Worm (Caenorhabditis elegans) whole organism, L1 larva: ENCODE data around the gene Y37D8A.29.

ENCODE experiments used
- C04F5.9 ChIP-seq: sonication (generic microtip); optimal IDR thresholded peaks from 2 replicates; lab custom pipeline; 2016; ENCODE audit warnings: missing genetic modification characterization, missing compliant biosample characterization
- C34B4.2 ChIP-seq: sonication (generic microtip); optimal IDR thresholded peaks from 2 replicates; lab custom pipeline; 2017; ENCODE audit warnings: mild to moderate bottlenecking, missing genetic modification characterization, missing compliant biosample characterization
- aha-1 ChIP-seq: fragments of 150-350 bp; optimal IDR thresholded peaks from 2 replicates; lab custom pipeline; 2014; ENCODE audit warnings: missing biosample characterization, missing genetic modification characterization
- ama-1 ChIP-seq: fragments of 150-350 bp; optimal IDR thresholded peaks from 2 replicates; lab custom pipeline; 2014
- ceh-8 ChIP-seq: fragments of 200-800 bp; sonication (Bioruptor generic); optimal IDR thresholded peaks from 2 replicates; lab custom pipeline; 2018; ENCODE audit warnings: mild to moderate bottlenecking, missing genetic modification characterization, moderate library complexity, missing compliant biosample characterization
- ceh-82 ChIP-seq, 3 experiments: fragments of 150-350 bp in 1 of 3; sonication (generic microtip) in 2 of 3; optimal IDR thresholded peaks; 2 replicates each; lab custom pipeline; 2014 to 2017; ENCODE audit warnings: missing biosample characterization in 3 of 3, missing genetic modification characterization in 3 of 3
- ceh-90 ChIP-seq: sonication (generic microtip); optimal IDR thresholded peaks from 2 replicates; lab custom pipeline; 2016; ENCODE audit warnings: missing genetic modification characterization, missing compliant biosample characterization
- ces-1 ChIP-seq: fragments of 150-350 bp; optimal IDR thresholded peaks from 2 replicates; lab custom pipeline; 2014; ENCODE audit warnings: missing biosample characterization, missing genetic modification reagents, missing genetic modification characterization
- efl-3 ChIP-seq: fragments of 200-800 bp; sonication (Bioruptor generic); optimal IDR thresholded peaks from 2 replicates; lab custom pipeline; 2018; ENCODE audit warnings: mild to moderate bottlenecking, missing genetic modification characterization, missing compliant biosample characterization
- egl-13 ChIP-seq: sonication (generic microtip); optimal IDR thresholded peaks from 2 replicates; lab custom pipeline; 2016; ENCODE audit warnings: missing genotype, missing genetic modification reagents, missing genetic modification characterization, missing compliant biosample characterization
- ets-5 ChIP-seq: fragments of 200-800 bp; sonication (Bioruptor generic); IDR thresholded peaks from 2 replicates; pipeline ENCODE4 v1.3.6; 2022; ENCODE audit warnings: missing genetic modification characterization, missing compliant biosample characterization
- fkh-10 ChIP-seq: sonication (generic microtip); optimal IDR thresholded peaks from 2 replicates; lab custom pipeline; 2017; ENCODE audit warnings: missing biosample characterization, missing genetic modification reagents, missing genetic modification characterization
- fkh-4 ChIP-seq: sonication (generic microtip); optimal IDR thresholded peaks from 2 replicates; lab custom pipeline; 2016; ENCODE audit warnings: missing compliant biosample characterization, missing genetic modification characterization, borderline replicate concordance
- hlh-17 ChIP-seq: fragments of 200-800 bp; sonication (Bioruptor generic); optimal IDR thresholded peaks from 2 replicates; lab custom pipeline; 2018; ENCODE audit warnings: missing genetic modification characterization, mild to moderate bottlenecking, missing compliant biosample characterization, moderate library complexity, borderline replicate concordance
- irx-1 ChIP-seq: sonication (generic microtip); optimal IDR thresholded peaks from 2 replicates; lab custom pipeline; 2016; ENCODE audit warnings: missing genetic modification characterization, missing compliant biosample characterization
- isw-1 ChIP-seq: fragments of 200-800 bp; sonication (Bioruptor generic); IDR thresholded peaks from 2 replicates; pipeline ENCODE4 v1.3.6; 2022; ENCODE audit warnings: missing genetic modification characterization, missing compliant biosample characterization
- lin-39 ChIP-seq: fragments of 150-350 bp; optimal IDR thresholded peaks from 2 replicates; lab custom pipeline; 2014; ENCODE audit warnings: missing biosample characterization, missing genetic modification reagents, missing genetic modification characterization
- lsy-2 ChIP-seq, 2 experiments: fragments of 150-350 bp; optimal IDR thresholded peaks; 2 replicates each; lab custom pipeline; 2014; ENCODE audit warnings: missing biosample characterization in 2 of 2, missing genetic modification characterization in 2 of 2
- mab-9 ChIP-seq: fragments of 200-800 bp; sonication (Bioruptor generic); IDR thresholded peaks from 2 replicates; pipeline ENCODE4 v1.3.6; 2022; ENCODE audit warnings: missing genetic modification reagents, missing genetic modification characterization, missing compliant biosample characterization
- mef-2 ChIP-seq: fragments of 150-350 bp; optimal IDR thresholded peaks from 2 replicates; lab custom pipeline; 2014; ENCODE audit warnings: missing biosample characterization, missing genetic modification characterization
- nhr-11 ChIP-seq: fragments of 150-350 bp; optimal IDR thresholded peaks from 2 replicates; lab custom pipeline; 2014; ENCODE audit warnings: missing biosample characterization, missing genetic modification characterization
- nhr-12 ChIP-seq: sonication (generic microtip); optimal IDR thresholded peaks from 2 replicates; lab custom pipeline; 2017; ENCODE audit warnings: missing biosample characterization, missing genetic modification characterization
- nhr-19 ChIP-seq: fragments of 200-800 bp; sonication (Bioruptor generic); conservative IDR thresholded peaks from 2 replicates; pipeline ENCODE4 v1.3.6; 2022; ENCODE audit warnings: missing genetic modification characterization, missing compliant biosample characterization
- nhr-47 ChIP-seq: sonication (generic microtip); optimal IDR thresholded peaks from 2 replicates; lab custom pipeline; 2016; ENCODE audit warnings: mild to moderate bottlenecking, missing genetic modification characterization, moderate library complexity, missing compliant biosample characterization
- nhr-85 ChIP-seq: sonication (generic microtip); peaks from one replicate; lab custom pipeline; 2016; ENCODE audit warnings: missing genetic modification characterization, inconsistent platforms, missing compliant biosample characterization
- pax-3 ChIP-seq: fragments of 200-800 bp; sonication (Bioruptor generic); optimal IDR thresholded peaks from 2 replicates; lab custom pipeline; 2018; ENCODE audit warnings: mild to moderate bottlenecking, missing genetic modification characterization, moderate library complexity, missing compliant biosample characterization
- pqm-1 ChIP-seq: sonication (generic microtip); optimal IDR thresholded peaks from 3 replicates; lab custom pipeline; 2017; ENCODE audit warnings: missing biosample characterization, missing genetic modification characterization
- skn-1 ChIP-seq: fragments of 150-350 bp; optimal IDR thresholded peaks from 2 replicates; lab custom pipeline; 2014; ENCODE audit warnings: missing biosample characterization, missing genetic modification characterization
- snpc-4 ChIP-seq: fragments of 150-350 bp; optimal IDR thresholded peaks from 2 replicates; lab custom pipeline; 2014; ENCODE audit warnings: missing biosample characterization, missing genetic modification characterization
- tlp-1 ChIP-seq: fragments of 150-350 bp; optimal IDR thresholded peaks from 2 replicates; lab custom pipeline; 2014; ENCODE audit warnings: missing biosample characterization, missing genetic modification characterization
- unc-30 ChIP-seq: sonication (generic microtip); optimal IDR thresholded peaks from 2 replicates; lab custom pipeline; 2017; ENCODE audit warnings: missing biosample characterization, missing genetic modification characterization
- unc-98 ChIP-seq: fragments of 200-800 bp; sonication (Bioruptor generic); IDR thresholded peaks from 2 replicates; pipeline ENCODE4 v1.3.6; 2022; ENCODE audit warnings: missing genetic modification characterization, missing compliant biosample characterization
- xbp-1 ChIP-seq: sonication (generic microtip); optimal IDR thresholded peaks from 2 replicates; lab custom pipeline; 2016; ENCODE audit warnings: missing genetic modification characterization, missing compliant biosample characterization
- zag-1 ChIP-seq: fragments of 150-350 bp; optimal IDR thresholded peaks from 2 replicates; lab custom pipeline; 2014; ENCODE audit warnings: missing biosample characterization, missing genetic modification characterization
- zip-4 ChIP-seq: fragments of 200-800 bp; sonication (Bioruptor generic); optimal IDR thresholded peaks from 2 replicates; lab custom pipeline; 2018; ENCODE audit warnings: mild to moderate bottlenecking, missing genetic modification characterization, moderate library complexity, missing compliant biosample characterization
- ztf-11 ChIP-seq, 2 experiments: sonication (generic microtip); optimal IDR thresholded peaks; 2 replicates each; lab custom pipeline; 2016 to 2017; ENCODE audit warnings: missing genetic modification characterization in 2 of 2, missing biosample characterization in 1 of 2, missing compliant biosample characterization in 1 of 2
- ztf-4 ChIP-seq: fragments of 150-350 bp; optimal IDR thresholded peaks from 2 replicates; lab custom pipeline; 2014; ENCODE audit warnings: missing biosample characterization, missing genetic modification characterization

Y37D8A.29 gene

DNA sequence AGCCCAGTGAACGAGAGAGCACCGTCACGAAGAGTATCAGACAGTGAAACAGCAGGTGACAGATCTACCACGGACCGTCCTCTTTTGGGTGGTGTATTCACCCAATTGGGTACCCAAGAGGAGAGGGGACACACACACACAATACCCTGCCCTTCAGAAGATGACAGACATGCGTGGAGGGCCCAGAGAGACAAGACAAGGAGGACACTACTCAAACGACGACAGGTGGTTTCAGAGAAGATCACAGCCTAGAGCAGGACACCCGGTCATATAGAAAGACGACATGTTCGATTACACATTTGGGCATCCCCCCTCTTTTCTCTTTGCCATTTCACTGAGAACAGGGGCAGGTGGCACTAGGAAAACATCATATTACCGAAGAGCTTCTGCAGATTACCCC lies 2.7 kb upstream of the Y37D8A.29 start:
- no peak for TF ChIP-seq zip-4 (GFP tag; lab: Kevin White, UChicago)
- TF ChIP-seq ztf-11 (tag; optimal IDR thresholded peaks at IDR 0.05; lab: Kevin White, UChicago) = peak in 1 of 2 experiments; percentile 56

- TF ChIP-seq fkh-10 (GFP tag; lab: Kevin White, UChicago) = peak; percentile 63
- TF ChIP-seq snpc-4 (tag; lab: Kevin White, UChicago) = no peak
These were observed 1.3 kb upstream of the Y37D8A.29 start for ce11 chrIII:12892767-12893166.

ce11 chrIII:12885153-12885552 lies 6.3 kb downstream of the Y37D8A.29 start:
- no peak for TF ChIP-seq zag-1 (tag; lab: Kevin White, UChicago)
- no peak for TF ChIP-seq skn-1
- no peak for TF ChIP-seq lin-39 (tag; lab: Kevin White, UChicago)
- TF ChIP-seq ceh-82 (tag; optimal IDR thresholded peaks at IDR 0.05; lab: Kevin White, UChicago) = no peak
- TF ChIP-seq tlp-1 (tag; lab: Kevin White, UChicago) = no peak
- no peak for TF ChIP-seq egl-13
- no peak for TF ChIP-seq nhr-85 (tag; lab: Kevin White, UChicago)
- TF ChIP-seq ztf-4 (tag; lab: Kevin White, UChicago) = no peak
- TF ChIP-seq mab-9 = no peak
- no peak for TF ChIP-seq efl-3
- no peak for TF ChIP-seq ces-1
- TF ChIP-seq, all 84 proteins: peak for 0

ce11 chrIII:12880704-12881103 lies 10.8 kb downstream of the Y37D8A.29 start:
- TF ChIP-seq ama-1 (lab: Kevin White, UChicago) (no peak), ets-5 (GFP tag; lab: Robert Waterston, UW) (no peak), lin-39 (tag; lab: Kevin White, UChicago) (no peak), nhr-19 (no peak), ztf-4 (tag; lab: Kevin White, UChicago) (no peak), unc-98 (GFP tag; lab: Robert Waterston, UW) (no peak), hlh-17 (GFP tag; lab: Kevin White, UChicago) (no peak), pax-3 (tag; lab: Kevin White, UChicago) (no peak), xbp-1 (tag; lab: Kevin White, UChicago) (no peak), mef-2 (tag; lab: Kevin White, UChicago) (no peak), ceh-90 (tag; lab: Kevin White, UChicago) (no peak), ztf-11 (tag; optimal IDR thresholded peaks at IDR 0.05; lab: Kevin White, UChicago) (no peak), nhr-47 (tag; lab: Kevin White, UChicago) (no peak), nhr-12 (tag; lab: Kevin White, UChicago) (no peak)

- 0 out of 2 replicates have a peak, but pooled peaks have one; percentile 13 for TF ChIP-seq unc-98 (GFP tag; lab: Robert Waterston, UW)
- TF ChIP-seq lsy-2 (tag; optimal IDR thresholded peaks at IDR 0.05; lab: Kevin White, UChicago) = no peak
- TF ChIP-seq, all 84 proteins: peak for 1
These were observed 13.8 kb downstream of the Y37D8A.29 start, which contains the start of the genes cec-7 and enu-3.5 for ce11 chrIII:12877527-12878234. Gene cec-7, minus strand, starts transcription at chrIII:12877577. Gene enu-3.5, plus strand, starts transcription at chrIII:12878196.

DNA sequence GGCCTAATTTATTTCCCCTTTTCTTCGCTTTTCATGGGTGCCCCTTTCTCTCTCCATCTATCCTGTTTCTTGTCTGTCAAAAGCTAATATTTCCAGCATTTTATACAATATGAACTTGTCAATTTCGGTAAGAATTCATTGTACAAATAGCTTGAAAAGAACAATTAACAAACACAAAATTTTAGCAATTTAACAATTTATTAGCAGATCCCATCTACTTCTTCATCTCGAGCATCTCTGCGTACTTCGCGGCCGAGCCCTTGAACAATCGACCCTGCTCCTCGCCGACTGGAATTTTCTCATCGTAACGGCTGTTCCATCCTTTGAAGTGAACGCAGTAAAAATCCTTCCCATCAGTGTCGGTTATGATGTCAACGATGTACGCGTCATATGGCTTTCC lies 15.8 kb downstream of the Y37D8A.29 start:
- TF ChIP-seq skn-1 (no peak), ceh-8 (GFP tag; lab: Kevin White, UChicago) (no peak), unc-30 (no peak), nhr-85 (tag; lab: Kevin White, UChicago) (no peak), aha-1 (tag; lab: Kevin White, UChicago) (no peak), C04F5.9 (tag; lab: Kevin White, UChicago) (no peak), C34B4.2 (tag; lab: Kevin White, UChicago) (no peak), ets-5 (GFP tag; lab: Robert Waterston, UW) (no peak), irx-1 (tag; lab: Kevin White, UChicago) (no peak), nhr-11 (no peak), ceh-82 (tag; optimal IDR thresholded peaks at IDR 0.05; lab: Kevin White, UChicago) (no peak), fkh-4 (tag; lab: Kevin White, UChicago) (no peak), isw-1 (GFP tag; lab: Robert Waterston, UW) (no peak), pqm-1 (no peak)
